Worm (Caenorhabditis elegans): ENCODE measurements around the gene C06C3.10.

- TF ChIP-seq hlh-15 (tag; optimal IDR thresholded peaks at IDR 0.05), result no peak
- TF ChIP-seq nfya-1 (tag; optimal IDR thresholded peaks at IDR 0.05), result no peak
- TF ChIP-seq mec-3 (tag; optimal IDR thresholded peaks at IDR 0.05; ENCODE audit: borderline replicate concordance), result no peak
- no peak for TF ChIP-seq nhr-11 (tag; optimal IDR thresholded peaks at IDR 0.05)
- TF ChIP-seq ama-1 (optimal IDR thresholded peaks at IDR 0.05), result no peak
- no peak for TF ChIP-seq unc-86 (tag; optimal IDR thresholded peaks at IDR 0.05)
- no peak for TF ChIP-seq pha-4 (tag; optimal IDR thresholded peaks at IDR 0.05)
- TF ChIP-seq ets-4 (tag; optimal IDR thresholded peaks at IDR 0.05), result no peak
These were observed 1.1 kb upstream of the C06C3.10 start for ce11 chrII:9378174-9378573.

Data from whole organism, late embryonic.